Worm (Caenorhabditis elegans) whole organism, early embryonic: ENCODE measurements around the gene hpo-38.

Source experiments
- B0310.2 ChIP-seq: sonication (generic microtip); optimal IDR thresholded peaks from 2 replicates; lab custom pipeline; 2016; ENCODE audit warnings: mild to moderate bottlenecking, missing genetic modification characterization, missing compliant biosample characterization
- F13C5.2 ChIP-seq: sonication (generic microtip); optimal IDR thresholded peaks from 2 replicates; lab custom pipeline; 2017; ENCODE audit warnings: mild to moderate bottlenecking, missing genetic modification characterization, inconsistent platforms, missing compliant biosample characterization
- aly-1 ChIP-seq: sonication (generic microtip); optimal IDR thresholded peaks from 2 replicates; lab custom pipeline; 2016; ENCODE audit warnings: missing genetic modification characterization, missing compliant biosample characterization
- ama-1 ChIP-seq: fragments of 150-350 bp; optimal IDR thresholded peaks from 2 replicates; lab custom pipeline; 2014
- ceh-13 ChIP-seq: fragments of 200-800 bp; sonication (Bioruptor generic); optimal IDR thresholded peaks from 2 replicates; lab custom pipeline; 2018; ENCODE audit warnings: mild to moderate bottlenecking, missing genetic modification characterization, missing compliant biosample characterization
- ceh-36 ChIP-seq: sonication (generic microtip); optimal IDR thresholded peaks from 2 replicates; lab custom pipeline; 2016; ENCODE audit warnings: missing genetic modification characterization, inconsistent platforms, missing compliant biosample characterization
- ets-7 ChIP-seq: sonication (generic microtip); optimal IDR thresholded peaks from 2 replicates; lab custom pipeline; 2016; ENCODE audit warnings: missing genotype, missing genetic modification characterization, missing compliant biosample characterization
- flt-1 ChIP-seq: fragments of 200-800 bp; sonication (Bioruptor generic); IDR thresholded peaks from 2 replicates; pipeline ENCODE4 v1.3.6; 2022; ENCODE audit warnings: missing genetic modification characterization, missing compliant biosample characterization
- hmbx-1 ChIP-seq: sonication (generic microtip); optimal IDR thresholded peaks from 2 replicates; lab custom pipeline; 2016; ENCODE audit warnings: mild to moderate bottlenecking, missing genetic modification characterization, missing compliant biosample characterization
- hmg-4 ChIP-seq: fragments of 200-800 bp; sonication (Bioruptor generic); optimal IDR thresholded peaks from 2 replicates; lab custom pipeline; 2018; ENCODE audit warnings: mild to moderate bottlenecking, missing genetic modification characterization, missing compliant biosample characterization
- hnd-1 ChIP-seq: sonication (generic microtip); optimal IDR thresholded peaks from 2 replicates; lab custom pipeline; 2016; ENCODE audit warnings: missing genetic modification characterization, missing compliant biosample characterization
- pes-1 ChIP-seq: fragments of 200-800 bp; sonication (Bioruptor generic); IDR thresholded peaks from 2 replicates; pipeline ENCODE4 v1.3.6; 2022; ENCODE audit warnings: missing genetic modification reagents, missing genetic modification characterization, missing compliant biosample characterization
- scrt-1 ChIP-seq: fragments of 200-800 bp; sonication (Bioruptor generic); IDR thresholded peaks from 2 replicates; pipeline ENCODE4 v1.3.6; 2022; ENCODE audit warnings: missing genetic modification characterization, missing compliant biosample characterization
- sea-1 ChIP-seq: fragments of 200-800 bp; sonication (Bioruptor generic); conservative IDR thresholded peaks from 2 replicates; pipeline ENCODE4 v1.3.6; 2022; ENCODE audit warnings: missing genetic modification characterization, missing compliant biosample characterization
- tbx-11 ChIP-seq: fragments of 200-800 bp; sonication (Bioruptor generic); IDR thresholded peaks from 2 replicates; pipeline ENCODE4 v1.3.6; 2022; ENCODE audit warnings: missing genetic modification characterization, missing compliant biosample characterization
- tbx-37 ChIP-seq: fragments of 200-800 bp; sonication (Bioruptor generic); conservative IDR thresholded peaks from 2 replicates; pipeline ENCODE4 v1.3.6; 2022; ENCODE audit warnings: missing genetic modification reagents, missing genetic modification characterization, missing compliant biosample characterization
- tra-4 ChIP-seq: sonication (generic microtip); optimal IDR thresholded peaks from 2 replicates; lab custom pipeline; 2017; ENCODE audit warnings: missing genetic modification characterization, missing compliant biosample characterization

hpo-38 gene

ce11 chrIII:190686-191085, 39.5 kb upstream of the hpo-38 start, which contains the start of gene cox-17:
TSS of gene cox-17 (plus strand) at chrIII:190986.
- TF ChIP-seq scrt-1 (GFP tag; lab: Robert Waterston, UW) = no peak
- no peak for TF ChIP-seq hmg-4 (GFP tag; lab: Kevin White, UChicago)
- no peak for TF ChIP-seq flt-1 (GFP tag; lab: Robert Waterston, UW)
- TF ChIP-seq ceh-13 (GFP tag; lab: Kevin White, UChicago) = no peak
- TF ChIP-seq pes-1 (GFP tag; lab: Robert Waterston, UW) = no peak
- no peak for TF ChIP-seq ceh-36 (tag; lab: Kevin White, UChicago)
- no peak for TF ChIP-seq hnd-1 (tag; lab: Kevin White, UChicago)
- TF ChIP-seq ets-7 = no peak
- TF ChIP-seq tbx-11 (GFP tag; lab: Robert Waterston, UW) = no peak
- TF ChIP-seq B0310.2 (tag; lab: Kevin White, UChicago) = no peak
- TF ChIP-seq tra-4 = no peak
- TF ChIP-seq tbx-37 = no peak
- TF ChIP-seq ama-1 = no peak

ce11 chrIII:191803-192202, 38.4 kb upstream of the hpo-38 start, which contains the start of gene sec-20:
TSS of gene sec-20 (plus strand) at chrIII:192103.
- TF ChIP-seq ceh-13 (GFP tag; lab: Kevin White, UChicago) = no peak
- no peak for TF ChIP-seq hmbx-1 (tag; lab: Kevin White, UChicago)
- no peak for TF ChIP-seq aly-1 (tag; lab: Kevin White, UChicago)
- TF ChIP-seq tbx-37 = no peak
- TF ChIP-seq hmg-4 (GFP tag; lab: Kevin White, UChicago) = no peak
- TF ChIP-seq B0310.2 (tag; lab: Kevin White, UChicago) = no peak
- no peak for TF ChIP-seq ama-1
- no peak for TF ChIP-seq pes-1 (GFP tag; lab: Robert Waterston, UW)
- TF ChIP-seq hnd-1 (tag; lab: Kevin White, UChicago) = no peak

ce11 chrIII:194160-194559, 36.1 kb upstream of the hpo-38 start, which contains the start of gene F40G9.17:
TSS of gene F40G9.17 (plus strand) at chrIII:194460.
- no peak for TF ChIP-seq B0310.2 (tag; lab: Kevin White, UChicago)
- TF ChIP-seq tbx-37 = no peak
- no peak for TF ChIP-seq scrt-1 (GFP tag; lab: Robert Waterston, UW)
- no peak for TF ChIP-seq tbx-11 (GFP tag; lab: Robert Waterston, UW)
- TF ChIP-seq hmg-4 (GFP tag; lab: Kevin White, UChicago) = no peak
- no peak for TF ChIP-seq pes-1 (GFP tag; lab: Robert Waterston, UW)

ce11 chrIII:203953-204352, 26.3 kb upstream of the hpo-38 start:
- TF ChIP-seq pes-1 (GFP tag; lab: Robert Waterston, UW) (no peak), aly-1 (tag; lab: Kevin White, UChicago) (no peak), hmg-4 (GFP tag; lab: Kevin White, UChicago) (no peak), ets-7 (no peak), tbx-11 (GFP tag; lab: Robert Waterston, UW) (no peak), B0310.2 (tag; lab: Kevin White, UChicago) (no peak), ceh-13 (GFP tag; lab: Kevin White, UChicago) (no peak), flt-1 (GFP tag; lab: Robert Waterston, UW) (no peak), ceh-36 (tag; lab: Kevin White, UChicago) (no peak), hmbx-1 (tag; lab: Kevin White, UChicago) (no peak), sea-1 (GFP tag; lab: Robert Waterston, UW) (no peak), ama-1 (no peak), F13C5.2 (tag; lab: Kevin White, UChicago) (no peak), tbx-37 (no peak), tra-4 (no peak)

- no peak for TF ChIP-seq F13C5.2 (tag; lab: Kevin White, UChicago)
- no peak for TF ChIP-seq ceh-36 (tag; lab: Kevin White, UChicago)
- no peak for TF ChIP-seq hnd-1 (tag; lab: Kevin White, UChicago)
- TF ChIP-seq hmg-4 (GFP tag; lab: Kevin White, UChicago) = no peak
- TF ChIP-seq hmbx-1 (tag; lab: Kevin White, UChicago) = no peak
- no peak for TF ChIP-seq B0310.2 (tag; lab: Kevin White, UChicago)
- TF ChIP-seq tra-4 = no peak
- TF ChIP-seq flt-1 (GFP tag; lab: Robert Waterston, UW) = no peak
- TF ChIP-seq tbx-37 = no peak
- no peak for TF ChIP-seq ama-1
- no peak for TF ChIP-seq ets-7
- no peak for TF ChIP-seq pes-1 (GFP tag; lab: Robert Waterston, UW)
- no peak for TF ChIP-seq ceh-13 (GFP tag; lab: Kevin White, UChicago)
- no peak for TF ChIP-seq aly-1 (tag; lab: Kevin White, UChicago)
- no peak for TF ChIP-seq scrt-1 (GFP tag; lab: Robert Waterston, UW)
- no peak for TF ChIP-seq sea-1 (GFP tag; lab: Robert Waterston, UW)
Measured at ce11 chrIII:207023-207422, 23.2 kb upstream of the hpo-38 start, which contains the start of gene W10C4.1. TSS of gene W10C4.1 (minus strand) at chrIII:207123.

- no peak for TF ChIP-seq ama-1
- TF ChIP-seq scrt-1 (GFP tag; lab: Robert Waterston, UW) = no peak
- no peak for TF ChIP-seq ets-7
- TF ChIP-seq flt-1 (GFP tag; lab: Robert Waterston, UW) = no peak
- TF ChIP-seq hnd-1 (tag; lab: Kevin White, UChicago) = no peak
Measured at ce11 chrIII:208793-209694, 21.2 kb upstream of the hpo-38 start.

ce11 chrIII:209695-210091, 20.5 kb upstream of the hpo-38 start, which contains the start of gene klp-20:
TSS of gene klp-20 (plus strand) at chrIII:209992.
- TF ChIP-seq aly-1 (tag; lab: Kevin White, UChicago) (no peak), flt-1 (GFP tag; lab: Robert Waterston, UW) (no peak), ama-1 (no peak), ceh-13 (GFP tag; lab: Kevin White, UChicago) (no peak), tbx-37 (no peak), hmbx-1 (tag; lab: Kevin White, UChicago) (no peak), ceh-36 (tag; lab: Kevin White, UChicago) (no peak), tra-4 (no peak), scrt-1 (GFP tag; lab: Robert Waterston, UW) (no peak)
